Worm (Caenorhabditis elegans) whole organism, L3 larva: Measurements from ENCODE around the gene C16D9.8.
A peak's percentile ranks its signal among the peaks of the same experiment; 100 is the strongest.

Experiments
- R02D3.7 ChIP-seq: fragments of 150-350 bp; optimal IDR thresholded peaks from 2 replicates; lab custom pipeline; 2014; ENCODE audit warnings: missing biosample characterization, missing genetic modification characterization
- ZK546.5 ChIP-seq: sonication (generic microtip); optimal IDR thresholded peaks from 2 replicates; lab custom pipeline; 2017; ENCODE audit warnings: missing biosample characterization, missing genetic modification characterization
- aly-2 ChIP-seq: fragments of 150-350 bp; optimal IDR thresholded peaks from 2 replicates; lab custom pipeline; 2014; ENCODE audit warnings: missing biosample characterization, missing genetic modification characterization
- ama-1 ChIP-seq: fragments of 150-350 bp; optimal IDR thresholded peaks from 2 replicates; lab custom pipeline; 2018
- ceh-28 ChIP-seq: fragments of 150-350 bp; optimal IDR thresholded peaks from 2 replicates; lab custom pipeline; 2014; ENCODE audit warnings: missing biosample characterization, missing genetic modification reagents, missing genetic modification characterization
- ceh-82 ChIP-seq: fragments of 150-350 bp; optimal IDR thresholded peaks from 2 replicates; lab custom pipeline; 2014; ENCODE audit warnings: missing biosample characterization, missing genetic modification characterization
- daf-12 ChIP-seq: fragments of 150-350 bp; optimal IDR thresholded peaks from 2 replicates; lab custom pipeline; 2014; ENCODE audit warnings: missing biosample characterization, missing genetic modification reagents, missing genetic modification characterization
- egl-27 ChIP-seq: sonication (generic microtip); optimal IDR thresholded peaks from 4 replicates; lab custom pipeline; 2017; ENCODE audit warnings: missing biosample characterization, missing genetic modification reagents, missing genetic modification characterization
- egl-5 ChIP-seq: fragments of 150-350 bp; optimal IDR thresholded peaks from 2 replicates; lab custom pipeline; 2017; ENCODE audit warnings: missing biosample characterization, missing genetic modification reagents, missing genetic modification characterization, inconsistent platforms
- elt-1 ChIP-seq: fragments of 150-350 bp; optimal IDR thresholded peaks from 2 replicates; lab custom pipeline; 2014; ENCODE audit warnings: missing biosample characterization, missing genetic modification characterization
- elt-2 ChIP-seq: sonication (generic microtip); optimal IDR thresholded peaks from 2 replicates; lab custom pipeline; 2016; ENCODE audit warnings: missing genetic modification reagents, mild to moderate bottlenecking, missing genetic modification characterization, missing compliant biosample characterization
- elt-3 ChIP-seq, 3 experiments: fragments of 150-350 bp in 1 of 3; sonication (generic microtip) in 2 of 3; optimal IDR thresholded peaks; 2 replicates in 2 of 3; 4 replicates in 1 of 3; lab custom pipeline; 2014 to 2017; ENCODE audit warnings: missing biosample characterization in 3 of 3, missing genetic modification characterization in 3 of 3
- eor-1 ChIP-seq, 2 experiments: fragments of 150-350 bp; optimal IDR thresholded peaks; 2 replicates each; lab custom pipeline; 2014 to 2018; ENCODE audit warnings: missing biosample characterization in 2 of 2, missing genetic modification characterization in 2 of 2
- fkh-2 ChIP-seq: fragments of 150-350 bp; optimal IDR thresholded peaks from 2 replicates; lab custom pipeline; 2014; ENCODE audit warnings: missing biosample characterization, missing genetic modification reagents, missing genetic modification characterization
- fos-1 ChIP-seq: fragments of 150-350 bp; optimal IDR thresholded peaks from 2 replicates; lab custom pipeline; 2014; ENCODE audit warnings: missing biosample characterization, missing genetic modification characterization
- hmg-11 ChIP-seq: sonication (generic microtip); optimal IDR thresholded peaks from 2 replicates; lab custom pipeline; 2016; ENCODE audit warnings: missing genetic modification characterization, missing compliant biosample characterization
- jun-1 ChIP-seq: fragments of 150-350 bp; optimal IDR thresholded peaks from 2 replicates; lab custom pipeline; 2014; ENCODE audit warnings: missing biosample characterization, missing genetic modification reagents, missing genetic modification characterization
- lin-15B ChIP-seq: fragments of 150-350 bp; optimal IDR thresholded peaks from 2 replicates; lab custom pipeline; 2014; ENCODE audit warnings: missing biosample characterization, missing genetic modification characterization
- lsy-12 ChIP-seq: sonication (generic microtip); optimal IDR thresholded peaks from 2 replicates; lab custom pipeline; 2016; ENCODE audit warnings: mild to moderate bottlenecking, missing genetic modification characterization, missing compliant biosample characterization
- mdl-1 ChIP-seq: fragments of 150-350 bp; optimal IDR thresholded peaks from 2 replicates; lab custom pipeline; 2014; ENCODE audit warnings: missing biosample characterization, missing genetic modification characterization
- mml-1 ChIP-seq: fragments of 150-350 bp; sonication (generic microtip); optimal IDR thresholded peaks from 3 replicates; lab custom pipeline; 2014; ENCODE audit warnings: missing biosample characterization, missing genetic modification characterization
- nfya-1 ChIP-seq: sonication (generic microtip); optimal IDR thresholded peaks from 2 replicates; lab custom pipeline; 2017; ENCODE audit warnings: missing genetic modification characterization, mild to moderate bottlenecking, missing compliant biosample characterization, antibody characterized with exemption, moderate library complexity; ENCODE audit not compliant: insufficient read depth
- nhr-11 ChIP-seq: fragments of 150-350 bp; optimal IDR thresholded peaks from 2 replicates; lab custom pipeline; 2014; ENCODE audit warnings: missing biosample characterization, missing genetic modification characterization
- nhr-12 ChIP-seq: fragments of 150-350 bp; optimal IDR thresholded peaks from 2 replicates; lab custom pipeline; 2014; ENCODE audit warnings: missing biosample characterization, missing genetic modification characterization
- nhr-23 ChIP-seq: fragments of 150-350 bp; optimal IDR thresholded peaks from 2 replicates; lab custom pipeline; 2014; ENCODE audit warnings: missing biosample characterization, missing genetic modification reagents, missing genetic modification characterization
- nhr-25 ChIP-seq: sonication (generic microtip); optimal IDR thresholded peaks from 2 replicates; lab custom pipeline; 2017; ENCODE audit warnings: missing biosample characterization, missing genetic modification characterization
- nhr-28 ChIP-seq: fragments of 150-350 bp; optimal IDR thresholded peaks from 2 replicates; lab custom pipeline; 2014; ENCODE audit warnings: missing biosample characterization, missing genetic modification characterization
- nhr-43 ChIP-seq: sonication (generic microtip); optimal IDR thresholded peaks from 2 replicates; lab custom pipeline; 2016; ENCODE audit warnings: mild to moderate bottlenecking, missing genetic modification characterization, missing compliant biosample characterization; ENCODE audit not compliant: poor library complexity, severe bottlenecking
- nhr-67 ChIP-seq: fragments of 150-350 bp; optimal IDR thresholded peaks from 2 replicates; lab custom pipeline; 2014; ENCODE audit warnings: missing biosample characterization, missing genetic modification characterization
- nhr-77 ChIP-seq: fragments of 150-350 bp; optimal IDR thresholded peaks from 2 replicates; lab custom pipeline; 2014; ENCODE audit warnings: missing biosample characterization, missing genetic modification characterization
- pha-4 ChIP-seq: fragments of 150-350 bp; optimal IDR thresholded peaks from 2 replicates; lab custom pipeline; 2014; ENCODE audit warnings: missing biosample characterization, missing genetic modification reagents, missing genetic modification characterization
- pqm-1 ChIP-seq: fragments of 150-350 bp; optimal IDR thresholded peaks from 2 replicates; lab custom pipeline; 2017; ENCODE audit warnings: missing biosample characterization, missing genetic modification characterization, inconsistent platforms
- skn-1 ChIP-seq: fragments of 150-350 bp; optimal IDR thresholded peaks from 2 replicates; lab custom pipeline; 2014; ENCODE audit warnings: missing biosample characterization, missing genetic modification characterization
- snpc-4 ChIP-seq: fragments of 150-350 bp; optimal IDR thresholded peaks from 2 replicates; lab custom pipeline; 2014; ENCODE audit warnings: missing biosample characterization, missing genetic modification characterization
- tbx-2 ChIP-seq: sonication (generic microtip); optimal IDR thresholded peaks from 2 replicates; lab custom pipeline; 2016; ENCODE audit warnings: mild to moderate bottlenecking, missing genetic modification characterization, missing compliant biosample characterization
- unc-39 ChIP-seq: sonication (generic microtip); optimal IDR thresholded peaks from 4 replicates; lab custom pipeline; 2017; ENCODE audit warnings: missing biosample characterization, missing genetic modification characterization
- unc-62 ChIP-seq: fragments of 150-350 bp; sonication (generic microtip); optimal IDR thresholded peaks from 4 replicates; lab custom pipeline; 2014; ENCODE audit warnings: missing biosample characterization, missing genetic modification reagents, missing genetic modification characterization
- ztf-4 ChIP-seq: fragments of 150-350 bp; optimal IDR thresholded peaks from 2 replicates; lab custom pipeline; 2014; ENCODE audit warnings: missing biosample characterization, missing genetic modification characterization

Gene C16D9.8

DNA sequence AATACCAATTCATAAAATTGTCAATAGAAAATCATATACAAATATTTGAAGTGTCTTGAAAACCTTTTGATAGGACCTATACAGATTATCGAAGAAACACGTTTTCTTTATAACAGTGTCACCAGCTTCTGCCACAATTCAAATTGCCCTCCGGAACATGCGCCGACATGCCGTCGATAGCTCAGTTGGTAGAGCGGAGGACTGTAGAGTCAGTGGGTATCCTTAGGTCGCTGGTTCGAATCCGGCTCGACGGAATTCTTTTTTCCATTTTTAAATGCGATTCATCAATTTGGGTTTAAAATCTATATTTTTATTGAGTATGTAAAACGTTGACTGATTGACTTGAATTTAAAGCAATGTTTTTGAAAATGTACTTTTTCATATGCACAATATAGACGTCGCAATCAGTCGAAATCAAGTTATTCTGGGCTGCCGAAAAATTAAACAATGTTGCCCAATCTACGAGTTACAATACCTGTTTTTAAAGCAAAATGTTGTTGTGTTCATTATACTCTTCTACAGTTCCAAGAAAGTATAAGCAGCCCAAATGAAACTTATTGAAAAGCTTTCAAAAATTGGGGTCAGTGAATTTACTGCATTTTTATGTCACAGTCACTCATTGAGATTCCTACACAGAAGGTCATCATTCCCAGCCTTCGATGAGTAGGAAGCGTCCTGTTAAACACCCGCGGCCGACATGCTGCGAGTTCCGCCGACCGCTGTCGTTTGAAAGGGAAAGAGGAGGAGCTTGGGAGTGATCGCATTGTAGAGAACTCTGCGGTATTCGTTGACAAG, 15.9 kb downstream of the C16D9.8 start:
- TF ChIP-seq mml-1 (tag; lab: Kevin White, UChicago) (no peak), ztf-4 (tag; lab: Kevin White, UChicago) (peak; percentile 20), snpc-4 (tag; lab: Kevin White, UChicago) (peak; percentile 99), eor-1 (tag; optimal IDR thresholded peaks at IDR 0.05; lab: Kevin White, UChicago) (no peak), elt-3 (tag; optimal IDR thresholded peaks at IDR 0.05; lab: Kevin White, UChicago) (peak in 1 of 3 experiments; percentile 68), jun-1 (tag; lab: Kevin White, UChicago) (peak; percentile 25), ceh-82 (tag; lab: Kevin White, UChicago) (peak; percentile 17), lin-15B (tag; lab: Kevin White, UChicago) (peak; percentile 53), R02D3.7 (tag; lab: Kevin White, UChicago) (peak; percentile 57), ceh-28 (peak; percentile 69), unc-62 (peak; percentile 10), nhr-77 (tag; lab: Kevin White, UChicago) (peak; percentile 78), nhr-23 (tag; lab: Kevin White, UChicago) (peak; percentile 85), nhr-11 (tag; lab: Kevin White, UChicago) (no peak), skn-1 (tag; lab: Kevin White, UChicago) (no peak), pha-4 (tag; lab: Kevin White, UChicago) (peak; percentile 20), elt-2 (peak; percentile 66), egl-27 (peak; percentile 11), ama-1 (lab: Kevin White, UChicago) (peak; percentile 95), aly-2 (tag; lab: Kevin White, UChicago) (no peak), nhr-67 (no peak), nhr-25 (tag; lab: Kevin White, UChicago) (peak; percentile 62), tbx-2 (tag; lab: Kevin White, UChicago) (peak; percentile 14), nhr-43 (tag; lab: Kevin White, UChicago) (peak; percentile 88), lsy-12 (tag; lab: Kevin White, UChicago) (peak; percentile 53), nfya-1 (tag; lab: Kevin White, UChicago) (peak; percentile 69), fos-1 (peak; percentile 48), pqm-1 (tag; lab: Kevin White, UChicago) (peak; percentile 82)

DNA sequence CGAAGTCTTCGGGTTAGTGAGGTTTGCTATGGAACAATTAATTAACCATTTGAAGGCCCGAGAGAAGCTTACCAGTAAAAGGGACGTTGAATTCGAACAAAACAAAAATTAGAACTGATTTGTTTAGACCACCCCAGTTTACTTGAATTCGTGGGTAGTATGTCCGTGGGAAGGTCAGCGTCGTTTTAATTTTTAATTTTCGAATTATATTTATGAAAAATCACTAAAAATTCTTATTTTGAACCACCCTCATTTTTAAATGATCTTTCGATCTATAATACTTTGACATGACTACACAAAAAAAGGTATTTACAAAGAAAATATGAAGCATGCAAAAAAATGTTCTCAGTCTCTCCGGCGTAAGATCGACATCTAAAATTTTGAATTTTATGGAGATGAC, 17.9 kb downstream of the C16D9.8 start, which contains the start of gene C16D9.5:
TSS of gene C16D9.5 (minus strand) at position 101 of the 400 bp plus-strand sequence.
- TF ChIP-seq daf-12 = no peak
- no peak for TF ChIP-seq tbx-2 (tag; lab: Kevin White, UChicago)
- no peak for TF ChIP-seq ama-1 (lab: Kevin White, UChicago)
- no peak for TF ChIP-seq ceh-28
- TF ChIP-seq R02D3.7 (tag; lab: Kevin White, UChicago) = no peak
- no peak for TF ChIP-seq nhr-67
- TF ChIP-seq nhr-25 (tag; lab: Kevin White, UChicago) = no peak
- no peak for TF ChIP-seq nhr-28 (tag; lab: Kevin White, UChicago)
- TF ChIP-seq snpc-4 (tag; lab: Kevin White, UChicago) = no peak
- TF ChIP-seq ceh-82 (tag; lab: Kevin White, UChicago) = no peak
- TF ChIP-seq pha-4 (tag; lab: Kevin White, UChicago) = no peak
- TF ChIP-seq lsy-12 (tag; lab: Kevin White, UChicago) = no peak
- no peak for TF ChIP-seq ZK546.5 (tag; lab: Kevin White, UChicago)
- no peak for TF ChIP-seq fkh-2 (tag; lab: Kevin White, UChicago)
- no peak for TF ChIP-seq mdl-1
- TF ChIP-seq eor-1 (tag; optimal IDR thresholded peaks at IDR 0.05; lab: Kevin White, UChicago) = no peak

DNA sequence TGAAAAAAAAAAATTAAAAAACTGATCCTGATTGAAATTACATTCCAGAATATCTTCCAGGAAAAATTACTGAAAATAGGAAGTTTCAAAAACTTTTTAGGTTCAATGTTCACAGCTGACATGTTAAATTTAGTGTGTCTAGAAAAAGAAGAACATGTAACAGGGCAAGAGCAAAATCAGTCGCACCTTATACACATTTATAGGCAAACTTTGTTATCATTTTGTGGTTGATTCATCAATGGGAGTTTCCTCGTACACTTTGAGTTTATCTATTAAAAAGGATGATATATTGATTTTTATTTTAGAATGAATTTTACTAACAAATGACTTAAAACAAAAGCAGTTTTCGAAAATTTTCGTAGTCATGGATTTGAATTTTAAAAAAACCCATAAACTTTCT, 20.2 kb downstream of the C16D9.8 start:
- TF ChIP-seq elt-2 (peak; percentile 63), pqm-1 (tag; lab: Kevin White, UChicago) (peak; percentile 38), ZK546.5 (tag; lab: Kevin White, UChicago) (no peak)

DNA sequence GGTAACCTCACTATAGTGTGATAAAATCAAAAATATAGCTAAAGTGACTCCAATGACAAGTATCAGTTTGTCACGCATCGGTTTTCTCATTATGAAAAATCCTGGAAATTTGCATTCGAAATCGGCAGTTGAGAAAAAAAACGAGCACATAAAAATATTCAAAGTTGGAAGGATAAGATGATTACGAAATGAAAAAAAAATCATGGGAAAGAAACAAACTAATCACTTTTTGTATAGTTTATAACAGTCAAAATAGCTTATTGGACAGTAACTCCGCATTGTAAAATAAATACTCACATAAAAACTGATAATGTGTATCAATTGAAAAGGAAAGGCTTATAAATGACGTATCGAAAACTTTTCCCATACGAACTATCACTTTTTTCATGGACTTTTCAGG, 20.6 kb downstream of the C16D9.8 start, which contains the start of gene C16D9.4:
TSS of gene C16D9.4 (minus strand) at position 101 of the 400 bp plus-strand sequence.
- no peak for TF ChIP-seq R02D3.7 (tag; lab: Kevin White, UChicago)
- no peak for TF ChIP-seq unc-39 (tag; lab: Kevin White, UChicago)
- TF ChIP-seq elt-1 = no peak
- no peak for TF ChIP-seq hmg-11 (tag; lab: Kevin White, UChicago)
- no peak for TF ChIP-seq aly-2 (tag; lab: Kevin White, UChicago)
- TF ChIP-seq egl-5 (tag; lab: Kevin White, UChicago) = no peak
- no peak for TF ChIP-seq nhr-67
- no peak for TF ChIP-seq nhr-23 (tag; lab: Kevin White, UChicago)
- TF ChIP-seq fos-1 = no peak
- TF ChIP-seq nhr-12 (tag; lab: Kevin White, UChicago) = no peak
